Fruit fly (Drosophila melanogaster): ENCODE measurements around the gene grn.

Gene grn

DNA sequence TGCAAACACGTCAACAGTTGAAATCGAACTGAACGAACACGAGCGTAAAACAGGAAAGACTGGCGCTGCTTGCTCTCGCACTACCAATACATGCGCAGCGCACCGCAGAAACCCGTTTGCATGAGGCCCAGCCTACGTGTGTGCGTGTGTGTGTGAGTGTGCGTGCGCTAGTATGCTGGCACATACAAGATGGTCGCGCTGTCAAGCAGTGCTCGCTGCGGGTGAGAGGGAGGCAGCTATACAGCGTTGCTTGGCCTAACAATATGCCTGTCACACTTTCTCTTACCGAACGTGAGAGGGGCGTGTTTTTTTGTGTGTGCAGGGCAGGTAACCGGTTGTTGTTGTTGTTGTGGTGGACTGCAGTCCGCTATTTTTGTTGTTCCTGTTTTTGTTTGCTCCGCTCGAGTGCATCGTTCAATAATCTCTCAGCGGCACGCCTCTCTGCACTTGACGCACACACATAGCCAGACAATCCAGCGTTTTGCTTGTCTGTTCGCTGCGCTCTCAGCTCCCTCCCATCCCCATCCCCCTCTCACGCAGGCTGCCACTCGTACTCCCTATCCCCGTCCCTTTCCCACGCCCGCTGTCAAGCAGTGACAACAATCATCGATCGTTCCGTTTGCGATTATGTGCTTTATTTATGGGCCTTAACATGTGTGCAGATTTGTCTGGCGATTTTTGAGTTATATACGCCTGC lies at the start of gene grn (continued):
- TF ChIP-seq CG3838 (GFP tag; optimal IDR thresholded peaks at IDR 0.05) (no peak), CG9437 (GFP tag; optimal IDR thresholded peaks at IDR 0.05) (no peak), CG6854 (GFP tag; optimal IDR thresholded peaks at IDR 0.05) (no peak), ro (GFP tag; IDR thresholded peaks at IDR 0.05) (no peak), gt (GFP tag; IDR thresholded peaks at IDR 0.05) (no peak), phol (tag; optimal IDR thresholded peaks at IDR 0.05) (peak; percentile 92), CG30403 (GFP tag; optimal IDR thresholded peaks at IDR 0.05) (no peak), CG1233 (GFP tag; optimal IDR thresholded peaks at IDR 0.05) (no peak), CG8359 (GFP tag; optimal IDR thresholded peaks at IDR 0.05; ENCODE audit: borderline replicate concordance) (no peak), kni (GFP tag; optimal IDR thresholded peaks at IDR 0.05) (peak; percentile 91), salm (tag; optimal IDR thresholded peaks at IDR 0.05) (no peak), CG4360 (GFP tag; IDR thresholded peaks at IDR 0.05) (peak; percentile 100), ssp (GFP tag; IDR thresholded peaks at IDR 0.05) (no peak), pan (optimal IDR thresholded peaks at IDR 0.05) (no peak), pan (GFP tag; optimal IDR thresholded peaks at IDR 0.05 in 1 of 2, IDR thresholded peaks at IDR 0.05 in 1 of 2) (peak in 1 of 2 experiments; percentile 79), hkb (optimal IDR thresholded peaks at IDR 0.05) (no peak), hkb (GFP tag; IDR thresholded peaks at IDR 0.05) (peak; percentile 58; the same call in 1 of the 2 replicates), run (tag; optimal IDR thresholded peaks at IDR 0.05) (peak; percentile 5), dpn (GFP tag; optimal IDR thresholded peaks at IDR 0.05) (peak; percentile 4 to 22), H15 (GFP tag; IDR thresholded peaks at IDR 0.05) (no peak), pros (GFP tag; optimal IDR thresholded peaks at IDR 0.05) (peak; percentile 11), CG4730 (GFP tag; IDR thresholded peaks at IDR 0.05) (no peak), tin (GFP tag; optimal IDR thresholded peaks at IDR 0.05) (no peak), grau (tag; optimal IDR thresholded peaks at IDR 0.05) (peak; percentile 29), maf-S (GFP tag; optimal IDR thresholded peaks at IDR 0.05) (no peak), seq (GFP tag; IDR thresholded peaks at IDR 0.05) (0 out of 2 replicates have a peak, but pooled peaks have one; percentile 35), CG6654 (GFP tag; optimal IDR thresholded peaks at IDR 0.05) (no peak), Gsc (GFP tag; IDR thresholded peaks at IDR 0.05) (no peak), pho (GFP tag; optimal IDR thresholded peaks at IDR 0.05) (peak; percentile 51), MBD-R2 (GFP tag; IDR thresholded peaks at IDR 0.05) (peak; percentile 36; the same call in 1 of the 2 replicates), CG16863 (GFP tag; optimal IDR thresholded peaks at IDR 0.05) (no peak), dimm (GFP tag; IDR thresholded peaks at IDR 0.05) (no peak), CG30020 (tag; optimal IDR thresholded peaks at IDR 0.05) (no peak), kay (GFP tag; optimal IDR thresholded peaks at IDR 0.05) (no peak), CG1603 (tag; optimal IDR thresholded peaks at IDR 0.05) (peak; percentile 32), tll (GFP tag; optimal IDR thresholded peaks at IDR 0.05) (peak; percentile 66 to 87), CG10209 (GFP tag; optimal IDR thresholded peaks at IDR 0.05) (no peak), CG15601 (tag; optimal IDR thresholded peaks at IDR 0.05) (peak; percentile 18), CG1602 (GFP tag; optimal IDR thresholded peaks at IDR 0.05) (no peak), CG34224 (GFP tag; IDR thresholded peaks at IDR 0.05; ENCODE audit: partially characterized antibody) (no peak), CG17568 (GFP tag; optimal IDR thresholded peaks at IDR 0.05) (no peak), crol (GFP tag; IDR thresholded peaks at IDR 0.05) (peak; percentile 88), sna (GFP tag; IDR thresholded peaks at IDR 0.05; ENCODE audit: partially characterized antibody) (no peak), CG7786 (GFP tag; optimal IDR thresholded peaks at IDR 0.05) (no peak), Max (GFP tag; optimal IDR thresholded peaks at IDR 0.05) (no peak), CG16815 (GFP tag; optimal IDR thresholded peaks at IDR 0.05) (no peak), pb (GFP tag; optimal IDR thresholded peaks at IDR 0.05) (no peak), CG3995 (GFP tag; optimal IDR thresholded peaks at IDR 0.05) (no peak), CG7987 (GFP tag; optimal IDR thresholded peaks at IDR 0.05) (peak; percentile 33), ind (GFP tag; optimal IDR thresholded peaks at IDR 0.05) (no peak)

All from whole organism, embryonic.